Fruit fly (Drosophila melanogaster) Kc167 (cell line): ENCODE measurements around the gene Evi5.

ENCODE experiments used
- Myc ChIP-seq: fragments of >200 bp; optimal IDR thresholded peaks from 2 replicates; lab custom pipeline; 2017; ENCODE audit warnings: missing external identifiers
- Sin3A ChIP-seq: fragments of >200 bp; optimal IDR thresholded peaks from 2 replicates; lab custom pipeline; 2018; ENCODE audit warnings: missing external identifiers
- h ChIP-seq: fragments of >200 bp; optimal IDR thresholded peaks from 3 replicates; lab custom pipeline; 2018; ENCODE audit warnings: missing external identifiers
- insv ChIP-seq: fragments of >200 bp; optimal IDR thresholded peaks from 3 replicates; lab custom pipeline; 2018; ENCODE audit warnings: missing external identifiers
- psq ChIP-seq: fragments of >200 bp; optimal IDR thresholded peaks from 2 replicates; lab custom pipeline; 2017; ENCODE audit warnings: missing external identifiers
- ttk ChIP-seq: sonication (Bioruptor generic); optimal IDR thresholded peaks from 2 replicates; lab custom pipeline; 2017; ENCODE audit warnings: missing external identifiers

dm6 chrX:11441829-11442634 is 12.2 kb downstream of the Evi5 start, which contains the start of gene Sk1:
- TF ChIP-seq h (lab: Kevin White, UChicago): no peak
- no peak for TF ChIP-seq psq (lab: Kevin White, UChicago)
- TF ChIP-seq ttk: no peak
- no peak for TF ChIP-seq insv (lab: Kevin White, UChicago)
- no peak for TF ChIP-seq Sin3A (lab: Kevin White, UChicago)
- TF ChIP-seq Myc (lab: Kevin White, UChicago): no peak
